Worm (Caenorhabditis elegans): ENCODE measurements around the gene K05F6.10.

- no peak for TF ChIP-seq scrt-1 (GFP tag; IDR thresholded peaks at IDR 0.05)
- no peak for TF ChIP-seq hmg-4 (GFP tag; optimal IDR thresholded peaks at IDR 0.05)
- no peak for TF ChIP-seq hmbx-1 (tag; optimal IDR thresholded peaks at IDR 0.05)
- TF ChIP-seq ama-1 (optimal IDR thresholded peaks at IDR 0.05) = no peak
- no peak for TF ChIP-seq flt-1 (GFP tag; IDR thresholded peaks at IDR 0.05)
- no peak for TF ChIP-seq ceh-13 (GFP tag; optimal IDR thresholded peaks at IDR 0.05)
- TF ChIP-seq sea-1 (GFP tag; conservative IDR thresholded peaks at IDR 0.05) = no peak
- no peak for TF ChIP-seq B0310.2 (tag; optimal IDR thresholded peaks at IDR 0.05)
These were observed 43.0 kb upstream of the K05F6.10 start, which contains the start of gene fbxa-166 for ce11 chrII:1618948-1619347.
